Worm (Caenorhabditis elegans) whole organism, L1 larva: Measurements from ENCODE around the gene C24H10.2.

Experiments used
- aha-1 ChIP-seq: fragments of 150-350 bp; optimal IDR thresholded peaks from 2 replicates; lab custom pipeline; 2014; ENCODE audit warnings: missing biosample characterization, missing genetic modification characterization
- blmp-1 ChIP-seq: fragments of 150-350 bp; optimal IDR thresholded peaks from 2 replicates; lab custom pipeline; 2014; ENCODE audit warnings: missing biosample characterization, missing genetic modification characterization
- lin-14 ChIP-seq: fragments of 200-800 bp; sonication (Bioruptor generic); optimal IDR thresholded peaks from 2 replicates; lab custom pipeline; 2018; ENCODE audit warnings: mild to moderate bottlenecking, missing genetic modification characterization, moderate library complexity, missing compliant biosample characterization
- lin-15B ChIP-seq: fragments of 150-350 bp; sonication (generic microtip); optimal IDR thresholded peaks from 3 replicates; lab custom pipeline; 2014; ENCODE audit warnings: missing biosample characterization, missing genetic modification characterization
- lin-39 ChIP-seq: fragments of 150-350 bp; optimal IDR thresholded peaks from 2 replicates; lab custom pipeline; 2014; ENCODE audit warnings: missing biosample characterization, missing genetic modification reagents, missing genetic modification characterization
- unc-130 ChIP-seq: fragments of 150-350 bp; optimal IDR thresholded peaks from 2 replicates; lab custom pipeline; 2017; ENCODE audit warnings: missing biosample characterization, missing genetic modification characterization, inconsistent platforms
- zag-1 ChIP-seq: fragments of 150-350 bp; optimal IDR thresholded peaks from 2 replicates; lab custom pipeline; 2014; ENCODE audit warnings: missing biosample characterization, missing genetic modification characterization

- TF ChIP-seq blmp-1 = no peak
- no peak for TF ChIP-seq zag-1 (tag; lab: Kevin White, UChicago)
- TF ChIP-seq lin-14 = no peak
- no peak for TF ChIP-seq lin-39 (tag; lab: Kevin White, UChicago)
- TF ChIP-seq unc-130 = no peak
- TF ChIP-seq aha-1 (tag; lab: Kevin White, UChicago) = no peak
- no peak for TF ChIP-seq lin-15B (tag; lab: Kevin White, UChicago)
Observed at ce11 chrX:5106187-5106694, 41.8 kb downstream of the C24H10.2 start.
